Worm (Caenorhabditis elegans) whole organism, mixed stage, embryonic: Measurements from ENCODE around the gene hrpu-1.

ENCODE experiments used
- M03D4.4 ChIP-seq: sonication (generic microtip); optimal IDR thresholded peaks from 2 replicates; lab custom pipeline; 2017; ENCODE audit warnings: mild to moderate bottlenecking, missing genetic modification characterization, missing compliant biosample characterization
- bed-3 ChIP-seq: fragments of 200-800 bp; sonication (Bioruptor generic); optimal IDR thresholded peaks from 3 replicates; lab custom pipeline; 2018; ENCODE audit warnings: mild to moderate bottlenecking, missing genetic modification characterization, moderate library complexity, missing compliant biosample characterization
- blmp-1 ChIP-seq: fragments of 150-350 bp; optimal IDR thresholded peaks from 2 replicates; lab custom pipeline; 2014; ENCODE audit warnings: missing biosample characterization, missing genetic modification characterization
- ceh-39 ChIP-seq: fragments of 150-350 bp; optimal IDR thresholded peaks from 2 replicates; lab custom pipeline; 2014; ENCODE audit warnings: missing biosample characterization, missing genetic modification characterization
- ceh-43 ChIP-seq: fragments of 200-800 bp; sonication (Bioruptor generic); optimal IDR thresholded peaks from 2 replicates; lab custom pipeline; 2018; ENCODE audit warnings: mild to moderate bottlenecking, missing genetic modification characterization, moderate library complexity, missing compliant biosample characterization
- ceh-83 ChIP-seq: fragments of 200-800 bp; sonication (Bioruptor generic); optimal IDR thresholded peaks from 2 replicates; lab custom pipeline; 2018; ENCODE audit warnings: mild to moderate bottlenecking, missing genetic modification characterization, missing compliant biosample characterization
- ces-1 ChIP-seq: fragments of 150-350 bp; optimal IDR thresholded peaks from 2 replicates; lab custom pipeline; 2014; ENCODE audit warnings: missing biosample characterization, missing genetic modification reagents, missing genetic modification characterization
- cnd-1 ChIP-seq: fragments of 200-800 bp; sonication (Bioruptor generic); optimal IDR thresholded peaks from 2 replicates; lab custom pipeline; 2018; ENCODE audit warnings: mild to moderate bottlenecking, missing genetic modification characterization, missing compliant biosample characterization
- drap-1 ChIP-seq: fragments of 200-800 bp; sonication (Bioruptor generic); optimal IDR thresholded peaks from 3 replicates; lab custom pipeline; 2018; ENCODE audit warnings: mild to moderate bottlenecking, missing genetic modification characterization, missing compliant biosample characterization
- elt-1 ChIP-seq: sonication (generic microtip); optimal IDR thresholded peaks from 2 replicates; lab custom pipeline; 2017; ENCODE audit warnings: missing genetic modification characterization, mild to moderate bottlenecking, missing compliant biosample characterization, antibody characterized with exemption, moderate library complexity, borderline replicate concordance; ENCODE audit not compliant: insufficient read depth
- elt-3 ChIP-seq: fragments of 150-350 bp; optimal IDR thresholded peaks from 2 replicates; lab custom pipeline; 2014; ENCODE audit warnings: missing biosample characterization, missing genetic modification characterization
- flh-1 ChIP-seq: fragments of 200-800 bp; sonication (Bioruptor generic); optimal IDR thresholded peaks from 2 replicates; lab custom pipeline; 2018; ENCODE audit warnings: mild to moderate bottlenecking, missing genetic modification characterization, moderate library complexity, missing compliant biosample characterization
- ham-2 ChIP-seq: fragments of 200-800 bp; sonication (Bioruptor generic); optimal IDR thresholded peaks from 2 replicates; lab custom pipeline; 2018; ENCODE audit warnings: mild to moderate bottlenecking, missing genetic modification characterization, missing compliant biosample characterization
- hlh-1 ChIP-seq: fragments of 150-350 bp; optimal IDR thresholded peaks from 2 replicates; lab custom pipeline; 2014; ENCODE audit warnings: missing biosample characterization, missing genetic modification reagents, missing genetic modification characterization
- lin-13 ChIP-seq: fragments of 150-350 bp; optimal IDR thresholded peaks from 2 replicates; lab custom pipeline; 2014; ENCODE audit warnings: missing biosample characterization, missing genetic modification characterization
- lin-32 ChIP-seq: fragments of 200-800 bp; sonication (Bioruptor generic); optimal IDR thresholded peaks from 2 replicates; lab custom pipeline; 2018; ENCODE audit warnings: mild to moderate bottlenecking, missing genetic modification characterization, missing compliant biosample characterization
- lsy-2 ChIP-seq: fragments of 150-350 bp; optimal IDR thresholded peaks from 2 replicates; lab custom pipeline; 2014; ENCODE audit warnings: missing biosample characterization, missing genetic modification characterization
- mab-5 ChIP-seq: fragments of 150-350 bp; optimal IDR thresholded peaks from 2 replicates; lab custom pipeline; 2014; ENCODE audit warnings: missing biosample characterization, missing genetic modification characterization
- mep-1 ChIP-seq: fragments of 150-350 bp; optimal IDR thresholded peaks from 2 replicates; lab custom pipeline; 2017; ENCODE audit warnings: missing biosample characterization, missing genetic modification reagents, missing genetic modification characterization, inconsistent platforms
- mls-2 ChIP-seq: sonication (generic microtip); optimal IDR thresholded peaks from 2 replicates; lab custom pipeline; 2016; ENCODE audit warnings: mild to moderate bottlenecking, missing genetic modification characterization, moderate library complexity, missing compliant biosample characterization
- nhr-12 ChIP-seq: fragments of 150-350 bp; optimal IDR thresholded peaks from 2 replicates; lab custom pipeline; 2014; ENCODE audit warnings: missing biosample characterization, missing genetic modification characterization
- nhr-2 ChIP-seq: fragments of 150-350 bp; optimal IDR thresholded peaks from 2 replicates; lab custom pipeline; 2014; ENCODE audit warnings: missing biosample characterization, missing genetic modification characterization
- nhr-237 ChIP-seq: fragments of 150-350 bp; optimal IDR thresholded peaks from 2 replicates; lab custom pipeline; 2014; ENCODE audit warnings: missing biosample characterization, missing genetic modification characterization
- nhr-28 ChIP-seq: fragments of 150-350 bp; optimal IDR thresholded peaks from 2 replicates; lab custom pipeline; 2014; ENCODE audit warnings: missing biosample characterization, missing genetic modification characterization
- nhr-76 ChIP-seq: sonication (generic microtip); optimal IDR thresholded peaks from 2 replicates; lab custom pipeline; 2017; ENCODE audit warnings: missing biosample characterization, missing genetic modification characterization
- pha-4 ChIP-seq: fragments of 150-350 bp; optimal IDR thresholded peaks from 2 replicates; lab custom pipeline; 2018; ENCODE audit warnings: missing biosample characterization, missing genetic modification reagents, missing genetic modification characterization
- sem-2 ChIP-seq: fragments of 200-800 bp; sonication (Bioruptor generic); optimal IDR thresholded peaks from 2 replicates; lab custom pipeline; 2018; ENCODE audit warnings: mild to moderate bottlenecking, missing genetic modification characterization, missing compliant biosample characterization
- snpc-4 ChIP-seq: fragments of 150-350 bp; optimal IDR thresholded peaks from 2 replicates; lab custom pipeline; 2014; ENCODE audit warnings: missing biosample characterization, missing genetic modification characterization
- sptf-1 ChIP-seq: sonication (generic microtip); optimal IDR thresholded peaks from 2 replicates; lab custom pipeline; 2017; ENCODE audit warnings: mild to moderate bottlenecking, missing genetic modification characterization, moderate library complexity, missing compliant biosample characterization
- tbx-8 ChIP-seq: fragments of 200-800 bp; sonication (Bioruptor generic); optimal IDR thresholded peaks from 2 replicates; lab custom pipeline; 2018; ENCODE audit warnings: mild to moderate bottlenecking, missing genetic modification characterization, moderate library complexity, missing compliant biosample characterization
- unc-120 ChIP-seq: sonication (generic microtip); optimal IDR thresholded peaks from 2 replicates; lab custom pipeline; 2017; ENCODE audit warnings: missing genetic modification characterization, missing compliant biosample characterization; ENCODE audit not compliant: poor library complexity, severe bottlenecking
- unc-39 ChIP-seq: fragments of 150-350 bp; optimal IDR thresholded peaks from 2 replicates; lab custom pipeline; 2014; ENCODE audit warnings: missing biosample characterization, missing genetic modification characterization
- unc-62 ChIP-seq: fragments of 150-350 bp; optimal IDR thresholded peaks from 2 replicates; lab custom pipeline; 2014; ENCODE audit warnings: missing biosample characterization, missing genetic modification reagents, missing genetic modification characterization
- zip-8 ChIP-seq: fragments of 150-350 bp; optimal IDR thresholded peaks from 2 replicates; lab custom pipeline; 2014; ENCODE audit warnings: missing biosample characterization, missing genetic modification characterization
- ztf-11 ChIP-seq: fragments of 150-350 bp; optimal IDR thresholded peaks from 2 replicates; lab custom pipeline; 2014; ENCODE audit warnings: missing biosample characterization, missing genetic modification characterization

The hrpu-1 gene

DNA sequence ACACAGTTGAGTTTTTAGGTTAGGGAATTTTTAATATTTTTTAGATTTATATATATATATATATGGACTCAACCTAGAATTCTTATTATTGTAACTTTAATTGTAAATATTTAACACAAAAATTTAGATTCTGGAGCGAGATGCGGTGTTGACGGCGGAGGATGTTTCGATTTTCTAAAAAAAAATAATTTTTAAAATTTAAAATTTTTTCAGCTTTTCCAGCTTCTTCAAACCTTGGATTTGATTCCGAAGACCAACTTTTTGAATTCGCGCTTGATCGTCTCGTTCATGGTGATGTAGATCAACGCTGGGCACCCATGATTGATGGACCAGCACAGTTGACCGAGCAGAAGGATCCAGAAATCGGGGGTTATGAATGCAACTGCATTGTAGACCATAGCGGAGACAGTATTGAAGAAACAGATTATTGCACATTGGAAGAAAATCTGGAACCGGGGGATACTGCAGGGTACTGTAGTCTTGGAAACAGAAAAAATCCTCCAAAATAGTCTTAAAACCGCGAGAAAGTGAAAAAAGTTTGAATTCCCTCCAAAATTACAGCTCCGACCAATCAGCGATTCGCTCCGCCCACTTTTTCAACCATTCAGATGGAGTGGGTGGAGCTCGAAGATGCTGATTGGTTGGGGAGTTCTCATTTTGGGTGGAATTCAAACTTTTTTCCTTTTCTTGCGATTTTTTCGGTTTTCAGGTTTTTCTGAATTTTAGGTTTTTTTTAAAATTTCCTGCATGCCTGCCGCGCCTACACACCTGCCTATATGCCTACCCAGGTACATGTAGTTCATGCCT lies 10.1 kb downstream of the hrpu-1 start:
- TF ChIP-seq nhr-2 (tag; lab: Kevin White, UChicago) = no peak
- no peak for TF ChIP-seq ceh-43 (GFP tag; lab: Kevin White, UChicago)
- no peak for TF ChIP-seq cnd-1 (tag; lab: Kevin White, UChicago)
- no peak for TF ChIP-seq ham-2 (GFP tag; lab: Kevin White, UChicago)
- no peak for TF ChIP-seq lsy-2
- peak; percentile 13 for TF ChIP-seq tbx-8 (GFP tag; lab: Kevin White, UChicago)
- TF ChIP-seq blmp-1 (tag; lab: Kevin White, UChicago) = no peak
- no peak for TF ChIP-seq nhr-237

ce11 chrIV:15051045-15051444 lies 11.6 kb downstream of the hrpu-1 start:
- TF ChIP-seq sem-2 (GFP tag; lab: Kevin White, UChicago) = no peak
- no peak for TF ChIP-seq nhr-12
- no peak for TF ChIP-seq lin-13 (tag; lab: Kevin White, UChicago)
- TF ChIP-seq mab-5 = no peak
- no peak for TF ChIP-seq bed-3 (GFP tag; lab: Kevin White, UChicago)
- TF ChIP-seq unc-39 = no peak
- TF ChIP-seq ham-2 (GFP tag; lab: Kevin White, UChicago) = no peak
- TF ChIP-seq snpc-4 (tag; lab: Kevin White, UChicago) = no peak
- TF ChIP-seq cnd-1 (tag; lab: Kevin White, UChicago) = no peak
- TF ChIP-seq elt-1 = no peak
- TF ChIP-seq, all 35 proteins: peak for 0

DNA sequence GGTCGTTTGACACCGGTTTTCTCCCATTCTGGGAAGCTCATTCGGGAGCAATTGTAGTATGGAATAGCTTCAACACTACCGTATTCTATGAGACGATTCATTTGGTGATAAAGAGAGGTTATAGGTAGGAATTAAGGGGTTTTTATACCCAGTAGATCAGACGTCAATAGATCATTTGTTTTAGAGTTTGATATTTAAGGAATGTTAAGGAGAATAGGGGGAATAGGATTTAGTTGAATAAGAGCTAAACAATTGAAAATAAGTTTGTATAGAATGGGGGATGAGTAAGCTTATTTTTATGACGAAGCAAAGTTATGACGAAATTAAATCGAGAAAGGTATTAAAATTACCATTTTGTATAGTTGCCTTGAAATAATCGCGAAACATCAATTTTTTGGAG lies 13.9 kb downstream of the hrpu-1 start, which contains the start of gene srt-47:
srt-47 (minus strand) TSS at position 101 of the 400 bp plus-strand sequence.
- TF ChIP-seq mab-5 (no peak), nhr-237 (no peak), ceh-39 (no peak)

DNA sequence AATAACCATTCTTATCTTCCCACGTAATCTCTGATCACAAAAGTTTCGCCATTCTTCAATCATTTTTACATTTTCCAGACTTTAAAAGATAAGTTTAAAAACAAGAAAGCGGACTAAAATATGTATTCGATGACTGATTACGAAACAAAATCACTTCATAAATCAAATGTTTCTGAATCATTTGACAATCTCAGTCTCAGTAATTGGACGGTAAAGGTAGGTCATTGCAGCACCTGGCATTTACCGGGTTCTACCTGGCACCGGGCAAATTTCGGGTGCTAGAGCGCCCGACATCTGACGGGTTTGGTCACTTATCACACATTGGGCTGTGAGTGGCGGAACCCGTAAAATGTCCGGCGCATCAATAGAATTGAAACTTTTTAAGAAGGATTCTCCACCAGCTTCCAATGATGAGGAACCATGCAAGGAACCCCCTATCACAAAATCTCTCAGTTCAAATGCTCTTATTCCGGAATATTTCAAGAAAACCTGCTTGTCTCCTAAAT lies 16.7 kb downstream of the hrpu-1 start, which contains the start of gene Y41E3.19:
Y41E3.19 (plus strand) TSS at position 51 of the 506 bp plus-strand sequence.
- TF ChIP-seq lin-32 (GFP tag; lab: Kevin White, UChicago) = no peak
- TF ChIP-seq nhr-2 (tag; lab: Kevin White, UChicago) = no peak
- no peak for TF ChIP-seq nhr-76
- TF ChIP-seq zip-8 (tag; lab: Kevin White, UChicago) = no peak
- no peak for TF ChIP-seq lin-13 (tag; lab: Kevin White, UChicago)
- TF ChIP-seq ztf-11 (tag; lab: Kevin White, UChicago) = no peak
- TF ChIP-seq ceh-83 (GFP tag; lab: Kevin White, UChicago) = no peak
- TF ChIP-seq mep-1 (tag; lab: Kevin White, UChicago) = no peak
- TF ChIP-seq blmp-1 (tag; lab: Kevin White, UChicago) = no peak
- TF ChIP-seq drap-1 = no peak
- no peak for TF ChIP-seq mab-5
- no peak for TF ChIP-seq unc-39
- no peak for TF ChIP-seq snpc-4 (tag; lab: Kevin White, UChicago)
- TF ChIP-seq bed-3 (GFP tag; lab: Kevin White, UChicago) = no peak
- no peak for TF ChIP-seq sptf-1 (tag; lab: Kevin White, UChicago)
- no peak for TF ChIP-seq pha-4
- no peak for TF ChIP-seq nhr-237
- no peak for TF ChIP-seq flh-1 (GFP tag; lab: Kevin White, UChicago)
- no peak for TF ChIP-seq elt-3 (tag; lab: Kevin White, UChicago)
- no peak for TF ChIP-seq ceh-43 (GFP tag; lab: Kevin White, UChicago)

DNA sequence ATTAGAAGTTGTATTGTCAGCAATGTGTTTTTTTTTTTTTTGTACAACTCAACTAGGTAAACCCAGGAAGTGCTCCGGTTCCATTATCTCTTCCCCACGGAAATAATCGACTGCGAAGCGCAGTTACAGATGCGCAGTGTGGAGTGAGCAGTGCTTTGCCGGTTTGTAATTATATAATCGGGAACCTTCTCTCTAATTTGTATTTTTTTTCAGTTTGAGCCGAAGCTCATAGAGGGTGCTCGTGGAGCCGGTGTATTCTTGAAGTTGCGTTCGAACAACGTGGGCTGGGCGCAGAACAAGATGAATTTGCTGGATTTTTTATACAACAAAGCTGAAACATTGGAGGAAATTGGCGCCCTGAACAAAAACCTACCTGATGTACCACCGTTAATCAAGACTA lies 18.6 kb downstream of the hrpu-1 start, which contains the start of gene Y41E3.13:
Y41E3.13 (plus strand) TSS at position 301 of the 400 bp plus-strand sequence.
- TF ChIP-seq pha-4 (no peak), drap-1 (no peak), nhr-12 (no peak), ces-1 (no peak), blmp-1 (tag; lab: Kevin White, UChicago) (no peak), hlh-1 (tag; lab: Kevin White, UChicago) (no peak), nhr-76 (no peak), zip-8 (tag; lab: Kevin White, UChicago) (no peak), ham-2 (GFP tag; lab: Kevin White, UChicago) (no peak), ztf-11 (tag; lab: Kevin White, UChicago) (no peak), bed-3 (GFP tag; lab: Kevin White, UChicago) (no peak), ceh-83 (GFP tag; lab: Kevin White, UChicago) (no peak), tbx-8 (GFP tag; lab: Kevin White, UChicago) (no peak), unc-120 (no peak), nhr-28 (tag; lab: Kevin White, UChicago) (no peak), mls-2 (no peak), M03D4.4 (tag; lab: Kevin White, UChicago) (no peak), unc-62 (GFP tag; lab: Kevin White, UChicago) (no peak), nhr-2 (tag; lab: Kevin White, UChicago) (no peak)
- TF ChIP-seq, all 35 proteins: peak for 0
